Worm (Caenorhabditis elegans) whole organism, L4 larva: ENCODE results near the gene C35B1.2.

Source experiments
- T26A8.4 ChIP-seq: fragments of 200-800 bp; sonication (Bioruptor generic); IDR thresholded peaks from 2 replicates; pipeline ENCODE4 v1.3.6; 2022; ENCODE audit warnings: missing genetic modification characterization, missing compliant biosample characterization
- daf-16 ChIP-seq, 3 experiments: sonication (generic microtip); optimal IDR thresholded peaks; 2 replicates each; lab custom pipeline; 2016 to 2017; ENCODE audit warnings: missing genetic modification characterization in 3 of 3, missing genetic modification reagents in 3 of 3, mild to moderate bottlenecking in 2 of 3, missing compliant biosample characterization in 2 of 3, missing biosample characterization in 1 of 3, moderate library complexity in 1 of 3
- tag-97 ChIP-seq: fragments of 200-800 bp; sonication (Bioruptor generic); IDR thresholded peaks from 2 replicates; pipeline ENCODE4 v1.3.6; 2022; ENCODE audit warnings: missing genetic modification characterization, missing compliant biosample characterization
- zip-2 ChIP-seq: fragments of 150-350 bp; optimal IDR thresholded peaks from 2 replicates; lab custom pipeline; 2014; ENCODE audit warnings: missing biosample characterization, missing genetic modification characterization

- TF ChIP-seq tag-97 (GFP tag; lab: Robert Waterston, UW) (no peak), T26A8.4 (GFP tag; lab: Robert Waterston, UW) (no peak), zip-2 (tag; lab: Kevin White, UChicago) (no peak), daf-16 (GFP tag; optimal IDR thresholded peaks at IDR 0.05; lab: Kevin White, UChicago) (no peak), daf-16 (tag; optimal IDR thresholded peaks at IDR 0.05; lab: Kevin White, UChicago) (peak; percentile 2)
These were observed 2.9 kb upstream of the C35B1.2 start for ce11 chrIV:4083094-4083493.
